Fruit fly (Drosophila melanogaster): ENCODE measurements around the gene vas.

dm6 chr2L:15107238-15107637 is 45.8 kb downstream of the vas start:
- no peak for TF ChIP-seq jim (GFP tag; optimal IDR thresholded peaks at IDR 0.05)
- no peak for TF ChIP-seq lola (GFP tag; optimal IDR thresholded peaks at IDR 0.05)
- no peak for TF ChIP-seq psq (GFP tag; optimal IDR thresholded peaks at IDR 0.05)
- TF ChIP-seq usp (GFP tag; optimal IDR thresholded peaks at IDR 0.05), result no peak
- TF ChIP-seq woc (GFP tag; optimal IDR thresholded peaks at IDR 0.05), result no peak
- TF ChIP-seq CG32264 (GFP tag; optimal IDR thresholded peaks at IDR 0.05), result no peak
- no peak for TF ChIP-seq fru (GFP tag; optimal IDR thresholded peaks at IDR 0.05)
- TF ChIP-seq pan (optimal IDR thresholded peaks at IDR 0.05), result no peak
- TF ChIP-seq GATAd (GFP tag; optimal IDR thresholded peaks at IDR 0.05), result no peak
- no peak for TF ChIP-seq CG9705 (GFP tag; optimal IDR thresholded peaks at IDR 0.05)
- TF ChIP-seq CrebA (GFP tag; optimal IDR thresholded peaks at IDR 0.05; ENCODE audit: borderline replicate concordance), result no peak
- TF ChIP-seq sage (GFP tag; optimal IDR thresholded peaks at IDR 0.05), result no peak
